Worm (Caenorhabditis elegans) whole organism, L4/young adult: Measurements from ENCODE around the gene Y57A10A.31.
"Not testable (repeated sequence)": the region's sequence is repeated elsewhere in the genome, so short reads cannot be mapped to it uniquely, and the experiment has no call there.

Experiments
- dao-5 ChIP-seq: sonication (generic microtip); optimal IDR thresholded peaks from 2 replicates; lab custom pipeline; 2016; ENCODE audit warnings: missing genotype, missing genetic modification characterization, moderate library complexity, missing compliant biosample characterization
- him-1 ChIP-seq: sonication (generic microtip); optimal IDR thresholded peaks from 2 replicates; lab custom pipeline; 2016; ENCODE audit warnings: missing genotype, missing genetic modification reagents, missing genetic modification characterization, missing compliant biosample characterization

ce11 chrII:12318541-12318940 lies 29.4 kb downstream of the Y57A10A.31 start, which contains the start of gene sre-49:
- not testable (repeated sequence) for TF ChIP-seq dao-5, him-1 (tag; lab: Kevin White, UChicago)
